Worm (Caenorhabditis elegans) whole organism, late embryonic: ENCODE measurements around the gene pqn-90.
"Not testable (repeated sequence)": the region's sequence is repeated elsewhere in the genome, so short reads cannot be mapped to it uniquely, and the experiment has no call there.

Experiments
- fkh-10 ChIP-seq: fragments of 150-350 bp; optimal IDR thresholded peaks from 2 replicates; lab custom pipeline; 2014; ENCODE audit warnings: missing biosample characterization, missing genetic modification reagents, missing genetic modification characterization
- nhr-11 ChIP-seq: fragments of 150-350 bp; optimal IDR thresholded peaks from 2 replicates; lab custom pipeline; 2014; ENCODE audit warnings: missing biosample characterization, missing genetic modification characterization
- tbx-2 ChIP-seq: sonication (generic microtip); optimal IDR thresholded peaks from 2 replicates; lab custom pipeline; 2016; ENCODE audit warnings: missing genetic modification characterization, missing compliant biosample characterization
- unc-42 ChIP-seq: sonication (generic microtip); optimal IDR thresholded peaks from 2 replicates; lab custom pipeline; 2016; ENCODE audit warnings: missing genotype, missing genetic modification characterization, missing compliant biosample characterization

- not testable (repeated sequence) for TF ChIP-seq unc-42 (tag; lab: Kevin White, UChicago); tbx-2; nhr-11 (tag; lab: Kevin White, UChicago); fkh-10 (GFP tag; lab: Kevin White, UChicago)
Observed at ce11 chrIV:15318982-15319381, 27.9 kb upstream of the pqn-90 start, which contains the start of gene Y73F8A.14.
